Worm (Caenorhabditis elegans) whole organism, mixed stage, embryonic: ENCODE data around the gene F36D3.1.
"Not testable (repeated sequence)": the region's sequence is repeated elsewhere in the genome, so short reads cannot be mapped to it uniquely, and the experiment has no call there.

Experiments used
- M03D4.4 ChIP-seq: sonication (generic microtip); optimal IDR thresholded peaks from 2 replicates; lab custom pipeline; 2017; ENCODE audit warnings: mild to moderate bottlenecking, missing genetic modification characterization, missing compliant biosample characterization
- blmp-1 ChIP-seq: fragments of 150-350 bp; optimal IDR thresholded peaks from 2 replicates; lab custom pipeline; 2014; ENCODE audit warnings: missing biosample characterization, missing genetic modification characterization
- ceh-39 ChIP-seq: fragments of 150-350 bp; optimal IDR thresholded peaks from 2 replicates; lab custom pipeline; 2014; ENCODE audit warnings: missing biosample characterization, missing genetic modification characterization
- ceh-43 ChIP-seq: fragments of 200-800 bp; sonication (Bioruptor generic); optimal IDR thresholded peaks from 2 replicates; lab custom pipeline; 2018; ENCODE audit warnings: mild to moderate bottlenecking, missing genetic modification characterization, moderate library complexity, missing compliant biosample characterization
- ceh-83 ChIP-seq: fragments of 200-800 bp; sonication (Bioruptor generic); optimal IDR thresholded peaks from 2 replicates; lab custom pipeline; 2018; ENCODE audit warnings: mild to moderate bottlenecking, missing genetic modification characterization, missing compliant biosample characterization
- ces-1 ChIP-seq: fragments of 150-350 bp; optimal IDR thresholded peaks from 2 replicates; lab custom pipeline; 2014; ENCODE audit warnings: missing biosample characterization, missing genetic modification reagents, missing genetic modification characterization
- cnd-1 ChIP-seq: fragments of 200-800 bp; sonication (Bioruptor generic); optimal IDR thresholded peaks from 2 replicates; lab custom pipeline; 2018; ENCODE audit warnings: mild to moderate bottlenecking, missing genetic modification characterization, missing compliant biosample characterization
- drap-1 ChIP-seq: fragments of 200-800 bp; sonication (Bioruptor generic); optimal IDR thresholded peaks from 3 replicates; lab custom pipeline; 2018; ENCODE audit warnings: mild to moderate bottlenecking, missing genetic modification characterization, missing compliant biosample characterization
- elt-3 ChIP-seq: fragments of 150-350 bp; optimal IDR thresholded peaks from 2 replicates; lab custom pipeline; 2014; ENCODE audit warnings: missing biosample characterization, missing genetic modification characterization
- flh-1 ChIP-seq: fragments of 200-800 bp; sonication (Bioruptor generic); optimal IDR thresholded peaks from 2 replicates; lab custom pipeline; 2018; ENCODE audit warnings: mild to moderate bottlenecking, missing genetic modification characterization, moderate library complexity, missing compliant biosample characterization
- ham-2 ChIP-seq: fragments of 200-800 bp; sonication (Bioruptor generic); optimal IDR thresholded peaks from 2 replicates; lab custom pipeline; 2018; ENCODE audit warnings: mild to moderate bottlenecking, missing genetic modification characterization, missing compliant biosample characterization
- hlh-1 ChIP-seq: fragments of 150-350 bp; optimal IDR thresholded peaks from 2 replicates; lab custom pipeline; 2014; ENCODE audit warnings: missing biosample characterization, missing genetic modification reagents, missing genetic modification characterization
- lin-32 ChIP-seq: fragments of 200-800 bp; sonication (Bioruptor generic); optimal IDR thresholded peaks from 2 replicates; lab custom pipeline; 2018; ENCODE audit warnings: mild to moderate bottlenecking, missing genetic modification characterization, missing compliant biosample characterization
- lsy-2 ChIP-seq: fragments of 150-350 bp; optimal IDR thresholded peaks from 2 replicates; lab custom pipeline; 2014; ENCODE audit warnings: missing biosample characterization, missing genetic modification characterization
- mep-1 ChIP-seq: fragments of 150-350 bp; optimal IDR thresholded peaks from 2 replicates; lab custom pipeline; 2017; ENCODE audit warnings: missing biosample characterization, missing genetic modification reagents, missing genetic modification characterization, inconsistent platforms
- mls-2 ChIP-seq: sonication (generic microtip); optimal IDR thresholded peaks from 2 replicates; lab custom pipeline; 2016; ENCODE audit warnings: mild to moderate bottlenecking, missing genetic modification characterization, moderate library complexity, missing compliant biosample characterization
- nhr-12 ChIP-seq: fragments of 150-350 bp; optimal IDR thresholded peaks from 2 replicates; lab custom pipeline; 2014; ENCODE audit warnings: missing biosample characterization, missing genetic modification characterization
- nhr-2 ChIP-seq: fragments of 150-350 bp; optimal IDR thresholded peaks from 2 replicates; lab custom pipeline; 2014; ENCODE audit warnings: missing biosample characterization, missing genetic modification characterization
- nhr-237 ChIP-seq: fragments of 150-350 bp; optimal IDR thresholded peaks from 2 replicates; lab custom pipeline; 2014; ENCODE audit warnings: missing biosample characterization, missing genetic modification characterization
- nhr-28 ChIP-seq: fragments of 150-350 bp; optimal IDR thresholded peaks from 2 replicates; lab custom pipeline; 2014; ENCODE audit warnings: missing biosample characterization, missing genetic modification characterization
- nhr-76 ChIP-seq: sonication (generic microtip); optimal IDR thresholded peaks from 2 replicates; lab custom pipeline; 2017; ENCODE audit warnings: missing biosample characterization, missing genetic modification characterization
- pha-4 ChIP-seq: fragments of 150-350 bp; optimal IDR thresholded peaks from 2 replicates; lab custom pipeline; 2018; ENCODE audit warnings: missing biosample characterization, missing genetic modification reagents, missing genetic modification characterization
- sem-2 ChIP-seq: fragments of 200-800 bp; sonication (Bioruptor generic); optimal IDR thresholded peaks from 2 replicates; lab custom pipeline; 2018; ENCODE audit warnings: mild to moderate bottlenecking, missing genetic modification characterization, missing compliant biosample characterization
- sptf-1 ChIP-seq: sonication (generic microtip); optimal IDR thresholded peaks from 2 replicates; lab custom pipeline; 2017; ENCODE audit warnings: mild to moderate bottlenecking, missing genetic modification characterization, moderate library complexity, missing compliant biosample characterization
- unc-120 ChIP-seq: sonication (generic microtip); optimal IDR thresholded peaks from 2 replicates; lab custom pipeline; 2017; ENCODE audit warnings: missing genetic modification characterization, missing compliant biosample characterization; ENCODE audit not compliant: poor library complexity, severe bottlenecking
- unc-39 ChIP-seq: fragments of 150-350 bp; optimal IDR thresholded peaks from 2 replicates; lab custom pipeline; 2014; ENCODE audit warnings: missing biosample characterization, missing genetic modification characterization
- unc-62 ChIP-seq: fragments of 150-350 bp; optimal IDR thresholded peaks from 2 replicates; lab custom pipeline; 2014; ENCODE audit warnings: missing biosample characterization, missing genetic modification reagents, missing genetic modification characterization
- zip-8 ChIP-seq: fragments of 150-350 bp; optimal IDR thresholded peaks from 2 replicates; lab custom pipeline; 2014; ENCODE audit warnings: missing biosample characterization, missing genetic modification characterization
- ztf-11 ChIP-seq: fragments of 150-350 bp; optimal IDR thresholded peaks from 2 replicates; lab custom pipeline; 2014; ENCODE audit warnings: missing biosample characterization, missing genetic modification characterization

Gene F36D3.1

ce11 chrV:16515140-16515539 is 16.0 kb downstream of the F36D3.1 start, which contains the start of gene F36D3.5:
Gene F36D3.5 (minus strand): TSS chrV:16515240.
- not testable (repeated sequence) for TF ChIP-seq drap-1; pha-4; nhr-76 (tag; lab: Kevin White, UChicago)

- TF ChIP-seq ceh-43 (GFP tag; lab: Kevin White, UChicago) = no peak
- TF ChIP-seq mep-1 (tag; lab: Kevin White, UChicago) = no peak
- TF ChIP-seq unc-39 (tag; lab: Kevin White, UChicago) = no peak
- TF ChIP-seq mls-2 = no peak
- TF ChIP-seq lsy-2 (tag; lab: Kevin White, UChicago) = no peak
- TF ChIP-seq ham-2 (GFP tag; lab: Kevin White, UChicago) = no peak
- TF ChIP-seq sptf-1 = no peak
- no peak for TF ChIP-seq blmp-1 (tag; lab: Kevin White, UChicago)
- TF ChIP-seq ces-1 (GFP tag; lab: Kevin White, UChicago) = no peak
- TF ChIP-seq flh-1 = no peak
- TF ChIP-seq lin-32 = no peak
- no peak for TF ChIP-seq nhr-12
- no peak for TF ChIP-seq unc-62 (GFP tag; lab: Kevin White, UChicago)
- TF ChIP-seq nhr-28 (tag; lab: Kevin White, UChicago) = no peak
- TF ChIP-seq nhr-237 (tag; lab: Kevin White, UChicago) = no peak
- no peak for TF ChIP-seq elt-3 (tag; lab: Kevin White, UChicago)
- TF ChIP-seq zip-8 (tag; lab: Kevin White, UChicago) = no peak
- no peak for TF ChIP-seq cnd-1
- no peak for TF ChIP-seq M03D4.4 (tag; lab: Kevin White, UChicago)
Measured at ce11 chrV:16517619-16518018, 18.5 kb downstream of the F36D3.1 start, which contains the start of gene F36D3.4. Gene F36D3.4 (minus strand): TSS chrV:16517719.

ce11 chrV:16522242-16522641 is 23.1 kb downstream of the F36D3.1 start, which contains the start of gene srw-34:
Gene srw-34 (minus strand): TSS chrV:16522342.
- TF ChIP-seq ztf-11 (tag; lab: Kevin White, UChicago) (no peak), ham-2 (GFP tag; lab: Kevin White, UChicago) (no peak), nhr-237 (tag; lab: Kevin White, UChicago) (no peak), unc-120 (tag; lab: Kevin White, UChicago) (no peak), ceh-39 (tag; lab: Kevin White, UChicago) (no peak), drap-1 (no peak)

ce11 chrV:16526858-16527257 is 27.7 kb downstream of the F36D3.1 start, which contains the start of gene F36D3.8:
Gene F36D3.8 (plus strand): TSS chrV:16527158.
- TF ChIP-seq ceh-83 (GFP tag; lab: Kevin White, UChicago) (no peak), nhr-28 (tag; lab: Kevin White, UChicago) (no peak), sptf-1 (no peak), mls-2 (no peak)

ce11 chrV:16527796-16528195 is 28.6 kb downstream of the F36D3.1 start, which contains the start of gene F36D3.16:
Gene F36D3.16 (plus strand): TSS chrV:16528096.
- no peak for TF ChIP-seq unc-120 (tag; lab: Kevin White, UChicago)
- TF ChIP-seq ztf-11 (tag; lab: Kevin White, UChicago) = no peak
- TF ChIP-seq ceh-39 (tag; lab: Kevin White, UChicago) = no peak
- no peak for TF ChIP-seq flh-1
- no peak for TF ChIP-seq unc-39 (tag; lab: Kevin White, UChicago)
- TF ChIP-seq hlh-1 (tag; lab: Kevin White, UChicago) = no peak
- TF ChIP-seq drap-1 = no peak
- no peak for TF ChIP-seq sem-2 (GFP tag; lab: Kevin White, UChicago)

ce11 chrV:16534000-16534399 is 34.8 kb downstream of the F36D3.1 start, which contains the start of gene cpr-2:
Gene cpr-2 (minus strand): TSS chrV:16534100.
- TF ChIP-seq cnd-1 = no peak
- no peak for TF ChIP-seq nhr-12
- no peak for TF ChIP-seq unc-39 (tag; lab: Kevin White, UChicago)
- no peak for TF ChIP-seq nhr-76 (tag; lab: Kevin White, UChicago)
- no peak for TF ChIP-seq ham-2 (GFP tag; lab: Kevin White, UChicago)
- TF ChIP-seq ceh-39 (tag; lab: Kevin White, UChicago) = no peak
- TF ChIP-seq nhr-2 (tag; lab: Kevin White, UChicago) = no peak
- TF ChIP-seq ceh-43 (GFP tag; lab: Kevin White, UChicago) = no peak
- no peak for TF ChIP-seq ztf-11 (tag; lab: Kevin White, UChicago)
- no peak for TF ChIP-seq drap-1
- no peak for TF ChIP-seq ceh-83 (GFP tag; lab: Kevin White, UChicago)
- no peak for TF ChIP-seq lsy-2 (tag; lab: Kevin White, UChicago)
- TF ChIP-seq hlh-1 (tag; lab: Kevin White, UChicago) = no peak
- TF ChIP-seq flh-1 = no peak
